Worm (Caenorhabditis elegans): Measurements from ENCODE around the gene sbds-1.

sbds-1 gene

DNA sequence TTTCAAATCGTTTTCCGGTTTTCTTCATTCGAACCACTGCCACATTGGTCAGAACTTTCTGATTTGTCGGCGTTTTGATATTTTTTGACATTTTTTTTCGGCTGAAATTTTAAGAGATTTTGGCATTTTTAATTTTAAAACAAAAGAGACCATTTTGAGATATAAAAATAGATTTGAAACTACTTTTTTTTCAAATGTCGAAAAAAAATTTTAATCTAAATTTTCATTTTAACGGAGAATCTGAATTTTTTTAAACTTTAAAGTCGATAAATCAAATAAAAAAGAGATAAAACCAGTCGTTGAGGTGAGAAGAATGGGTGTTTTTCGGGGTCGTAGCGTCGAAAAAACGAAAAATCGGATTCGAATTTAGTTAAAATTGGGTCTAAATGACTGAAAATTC, at the start of gene sbds-1:
Gene sbds-1, minus strand, starts transcription at position 101 of the 400 bp plus-strand sequence.
- no peak for TF ChIP-seq nhr-237 (tag; optimal IDR thresholded peaks at IDR 0.05)
- TF ChIP-seq tbx-8 (GFP tag; optimal IDR thresholded peaks at IDR 0.05): no peak
- no peak for TF ChIP-seq ztf-11 (tag; optimal IDR thresholded peaks at IDR 0.05)
- TF ChIP-seq nhr-28 (tag; optimal IDR thresholded peaks at IDR 0.05): no peak
- TF ChIP-seq ham-2 (GFP tag; optimal IDR thresholded peaks at IDR 0.05): no peak
- no peak for TF ChIP-seq lin-32 (GFP tag; optimal IDR thresholded peaks at IDR 0.05)
- TF ChIP-seq snpc-4 (tag; optimal IDR thresholded peaks at IDR 0.05): no peak
- TF ChIP-seq cnd-1 (tag; optimal IDR thresholded peaks at IDR 0.05): no peak
- no peak for TF ChIP-seq ceh-83 (GFP tag; optimal IDR thresholded peaks at IDR 0.05)
- TF ChIP-seq mls-2 (tag; optimal IDR thresholded peaks at IDR 0.05): no peak
- TF ChIP-seq mab-5 (tag; optimal IDR thresholded peaks at IDR 0.05): no peak
- no peak for TF ChIP-seq sem-2 (GFP tag; optimal IDR thresholded peaks at IDR 0.05)
- TF ChIP-seq zip-8 (tag; optimal IDR thresholded peaks at IDR 0.05): no peak
- no peak for TF ChIP-seq lin-13 (tag; optimal IDR thresholded peaks at IDR 0.05)
- no peak for TF ChIP-seq unc-62 (GFP tag; optimal IDR thresholded peaks at IDR 0.05)
- no peak for TF ChIP-seq unc-39 (tag; optimal IDR thresholded peaks at IDR 0.05)

ce11 chrIII:683318-683717, 45.1 kb upstream of the sbds-1 start, which contains the start of gene W02B3.4:
TSS of gene W02B3.4 (minus strand) at chrIII:683418.
- no peak for TF ChIP-seq unc-120 (tag; optimal IDR thresholded peaks at IDR 0.05; ENCODE audit: poor library complexity, severe bottlenecking)
- no peak for TF ChIP-seq flh-1 (GFP tag; optimal IDR thresholded peaks at IDR 0.05)
- TF ChIP-seq ceh-39 (tag; optimal IDR thresholded peaks at IDR 0.05): no peak
- no peak for TF ChIP-seq lin-13 (tag; optimal IDR thresholded peaks at IDR 0.05)
- no peak for TF ChIP-seq sem-2 (GFP tag; optimal IDR thresholded peaks at IDR 0.05)
- TF ChIP-seq mab-5 (tag; optimal IDR thresholded peaks at IDR 0.05): no peak
- no peak for TF ChIP-seq cnd-1 (tag; optimal IDR thresholded peaks at IDR 0.05)
- no peak for TF ChIP-seq nhr-28 (tag; optimal IDR thresholded peaks at IDR 0.05)

- TF ChIP-seq unc-62 (GFP tag; optimal IDR thresholded peaks at IDR 0.05) (no peak), ceh-83 (GFP tag; optimal IDR thresholded peaks at IDR 0.05) (no peak), tbx-8 (GFP tag; optimal IDR thresholded peaks at IDR 0.05) (no peak), cnd-1 (tag; optimal IDR thresholded peaks at IDR 0.05) (no peak), elt-3 (tag; optimal IDR thresholded peaks at IDR 0.05) (no peak), nhr-28 (tag; optimal IDR thresholded peaks at IDR 0.05) (no peak), nhr-237 (tag; optimal IDR thresholded peaks at IDR 0.05) (no peak), nhr-76 (tag; optimal IDR thresholded peaks at IDR 0.05) (no peak), lsy-2 (tag; optimal IDR thresholded peaks at IDR 0.05) (no peak), M03D4.4 (tag; optimal IDR thresholded peaks at IDR 0.05) (no peak), ceh-43 (GFP tag; optimal IDR thresholded peaks at IDR 0.05) (no peak), mls-2 (tag; optimal IDR thresholded peaks at IDR 0.05) (no peak), mab-5 (tag; optimal IDR thresholded peaks at IDR 0.05) (no peak), unc-39 (tag; optimal IDR thresholded peaks at IDR 0.05) (no peak), blmp-1 (tag; optimal IDR thresholded peaks at IDR 0.05) (no peak), mep-1 (tag; optimal IDR thresholded peaks at IDR 0.05) (no peak), snpc-4 (tag; optimal IDR thresholded peaks at IDR 0.05) (no peak)
These were observed 37.6 kb upstream of the sbds-1 start, which contains the start of gene grk-2 for ce11 chrIII:675822-676221. TSS of gene grk-2 (plus strand) at chrIII:676122.

- TF ChIP-seq ces-1 (GFP tag; optimal IDR thresholded peaks at IDR 0.05) (peak; percentile 96), cnd-1 (tag; optimal IDR thresholded peaks at IDR 0.05) (no peak)
These were observed 37.2 kb upstream of the sbds-1 start for ce11 chrIII:675413-675812.

DNA sequence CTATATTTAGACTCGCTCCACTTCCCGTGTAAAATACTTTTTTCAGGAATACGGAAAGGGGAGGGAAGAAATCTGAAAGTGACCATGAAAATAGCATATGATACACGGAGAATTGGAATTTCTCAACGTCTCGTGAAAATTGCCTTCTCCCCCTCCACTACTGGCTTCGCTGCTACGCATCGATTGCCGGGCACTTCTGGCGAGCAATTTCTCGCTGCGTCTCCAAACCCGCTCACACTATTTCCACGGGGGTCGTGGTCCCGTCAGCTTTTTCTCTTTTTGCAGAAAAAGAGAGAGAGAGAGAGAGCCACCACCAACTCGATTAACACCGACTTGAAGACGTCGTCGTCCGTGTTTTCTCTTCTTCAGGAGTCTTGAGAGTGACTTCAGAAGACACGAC, 32.8 kb upstream of the sbds-1 start:
- TF ChIP-seq ces-1 (GFP tag; optimal IDR thresholded peaks at IDR 0.05) (peak; percentile 97), M03D4.4 (tag; optimal IDR thresholded peaks at IDR 0.05) (no peak), mep-1 (tag; optimal IDR thresholded peaks at IDR 0.05) (peak; percentile 41), unc-120 (tag; optimal IDR thresholded peaks at IDR 0.05; ENCODE audit: poor library complexity, severe bottlenecking) (peak; percentile 35), ceh-43 (GFP tag; optimal IDR thresholded peaks at IDR 0.05) (no peak), snpc-4 (tag; optimal IDR thresholded peaks at IDR 0.05) (no peak)

- TF ChIP-seq ztf-11 (tag; optimal IDR thresholded peaks at IDR 0.05): no peak
- TF ChIP-seq nhr-12 (tag; optimal IDR thresholded peaks at IDR 0.05): no peak
- TF ChIP-seq ceh-43 (GFP tag; optimal IDR thresholded peaks at IDR 0.05): no peak
- TF ChIP-seq mep-1 (tag; optimal IDR thresholded peaks at IDR 0.05): no peak
- TF ChIP-seq unc-120 (tag; optimal IDR thresholded peaks at IDR 0.05; ENCODE audit: poor library complexity, severe bottlenecking): peak; percentile 37
- TF ChIP-seq ces-1 (GFP tag; optimal IDR thresholded peaks at IDR 0.05): peak; percentile 93
- TF ChIP-seq unc-39 (tag; optimal IDR thresholded peaks at IDR 0.05): no peak
- TF ChIP-seq nhr-76 (tag; optimal IDR thresholded peaks at IDR 0.05): no peak
These were observed 30.2 kb upstream of the sbds-1 start, which contains the start of gene W02B3.3 for ce11 chrIII:668303-668893. TSS of gene W02B3.3 (minus strand) at chrIII:668433.
